Worm (Caenorhabditis elegans) whole organism, L2 larva: ENCODE results near the gene col-163.
"Not testable (repeated sequence)": the region's sequence is repeated elsewhere in the genome, so short reads cannot be mapped to it uniquely, and the experiment has no call there.

Experiments
- C34F6.9 ChIP-seq: fragments of 150-350 bp; optimal IDR thresholded peaks from 2 replicates; lab custom pipeline; 2014; ENCODE audit warnings: missing biosample characterization, missing genetic modification characterization
- F13H6.1 ChIP-seq: sonication (generic microtip); optimal IDR thresholded peaks from 2 replicates; lab custom pipeline; 2016; ENCODE audit warnings: missing genetic modification characterization, missing compliant biosample characterization
- Y55F3AM.14 ChIP-seq: fragments of 200-800 bp; sonication (Bioruptor generic); optimal IDR thresholded peaks from 2 replicates; lab custom pipeline; 2018; ENCODE audit warnings: mild to moderate bottlenecking, missing genetic modification characterization, missing compliant biosample characterization
- aly-2 ChIP-seq: fragments of 150-350 bp; optimal IDR thresholded peaks from 2 replicates; lab custom pipeline; 2014; ENCODE audit warnings: missing biosample characterization, missing genetic modification characterization
- ama-1 ChIP-seq: fragments of 150-350 bp; optimal IDR thresholded peaks from 2 replicates; lab custom pipeline; 2018; ENCODE audit warnings: inconsistent platforms
- blmp-1 ChIP-seq: sonication (generic microtip); optimal IDR thresholded peaks from 2 replicates; lab custom pipeline; 2017; ENCODE audit warnings: missing genetic modification characterization, mild to moderate bottlenecking, missing compliant biosample characterization, antibody characterized with exemption, moderate library complexity; ENCODE audit not compliant: insufficient read depth
- ceh-82 ChIP-seq: fragments of 150-350 bp; optimal IDR thresholded peaks from 2 replicates; lab custom pipeline; 2014; ENCODE audit warnings: missing biosample characterization, missing genetic modification characterization
- crh-2 ChIP-seq: sonication (generic microtip); optimal IDR thresholded peaks from 2 replicates; lab custom pipeline; 2017; ENCODE audit warnings: missing biosample characterization, missing genetic modification characterization
- egl-27 ChIP-seq: sonication (generic microtip); optimal IDR thresholded peaks from 3 replicates; lab custom pipeline; 2017; ENCODE audit warnings: missing biosample characterization, missing genetic modification reagents, missing genetic modification characterization
- elt-1 ChIP-seq: fragments of 150-350 bp; optimal IDR thresholded peaks from 2 replicates; lab custom pipeline; 2014; ENCODE audit warnings: missing biosample characterization, missing genetic modification characterization
- elt-3 ChIP-seq: sonication (generic microtip); optimal IDR thresholded peaks from 2 replicates; lab custom pipeline; 2017; ENCODE audit warnings: missing biosample characterization, missing genetic modification characterization
- fos-1 ChIP-seq: fragments of 150-350 bp; optimal IDR thresholded peaks from 2 replicates; lab custom pipeline; 2014; ENCODE audit warnings: missing biosample characterization, missing genetic modification characterization
- gmeb-1 ChIP-seq: fragments of 150-350 bp; optimal IDR thresholded peaks from 2 replicates; lab custom pipeline; 2014; ENCODE audit warnings: missing biosample characterization, missing genetic modification characterization
- lin-11 ChIP-seq: fragments of 150-350 bp; sonication (generic microtip); optimal IDR thresholded peaks from 2 replicates; lab custom pipeline; 2014; ENCODE audit warnings: missing biosample characterization, missing genetic modification characterization, inconsistent platforms, mixed read lengths
- lin-39 ChIP-seq: fragments of 150-350 bp; optimal IDR thresholded peaks from 2 replicates; lab custom pipeline; 2014; ENCODE audit warnings: missing biosample characterization, missing genetic modification reagents, missing genetic modification characterization
- lsy-2 ChIP-seq, 2 experiments: fragments of 150-350 bp in 1 of 2; sonication (generic microtip) in 1 of 2; optimal IDR thresholded peaks; 2 replicates each; lab custom pipeline; 2014 to 2017; ENCODE audit warnings: missing biosample characterization in 2 of 2, missing genetic modification characterization in 2 of 2
- mab-5 ChIP-seq: fragments of 150-350 bp; optimal IDR thresholded peaks from 2 replicates; lab custom pipeline; 2014; ENCODE audit warnings: missing biosample characterization, missing genetic modification characterization
- mbf-1 ChIP-seq: sonication (generic microtip); optimal IDR thresholded peaks from 2 replicates; lab custom pipeline; 2017; ENCODE audit warnings: missing biosample characterization, missing genetic modification characterization
- mdl-1 ChIP-seq, 2 experiments: fragments of 150-350 bp in 1 of 2; sonication (generic microtip) in 1 of 2; optimal IDR thresholded peaks; 2 replicates each; lab custom pipeline; 2017; ENCODE audit warnings: missing biosample characterization in 2 of 2, missing genetic modification characterization in 2 of 2
- nhr-11 ChIP-seq: fragments of 150-350 bp; optimal IDR thresholded peaks from 2 replicates; lab custom pipeline; 2014; ENCODE audit warnings: missing biosample characterization, missing genetic modification characterization
- nhr-12 ChIP-seq: fragments of 150-350 bp; optimal IDR thresholded peaks from 2 replicates; lab custom pipeline; 2014; ENCODE audit warnings: missing biosample characterization, missing genetic modification characterization
- nhr-23 ChIP-seq: fragments of 150-350 bp; optimal IDR thresholded peaks from 2 replicates; lab custom pipeline; 2014; ENCODE audit warnings: missing biosample characterization, missing genetic modification reagents, missing genetic modification characterization
- nhr-237 ChIP-seq: fragments of 150-350 bp; optimal IDR thresholded peaks from 2 replicates; lab custom pipeline; 2014; ENCODE audit warnings: missing biosample characterization, missing genetic modification characterization
- nhr-25 ChIP-seq: fragments of 150-350 bp; sonication (generic microtip); optimal IDR thresholded peaks from 3 replicates; lab custom pipeline; 2014; ENCODE audit warnings: missing biosample characterization, missing genetic modification characterization
- nhr-6 ChIP-seq: fragments of 150-350 bp; optimal IDR thresholded peaks from 2 replicates; lab custom pipeline; 2014; ENCODE audit warnings: missing biosample characterization, missing genetic modification characterization
- nhr-77 ChIP-seq: fragments of 150-350 bp; optimal IDR thresholded peaks from 2 replicates; lab custom pipeline; 2014; ENCODE audit warnings: missing biosample characterization, missing genetic modification characterization
- peb-1 ChIP-seq: fragments of 150-350 bp; optimal IDR thresholded peaks from 2 replicates; lab custom pipeline; 2014; ENCODE audit warnings: missing biosample characterization, missing genetic modification characterization
- sem-4 ChIP-seq: fragments of 150-350 bp; optimal IDR thresholded peaks from 2 replicates; lab custom pipeline; 2014; ENCODE audit warnings: missing biosample characterization, missing genetic modification reagents, missing genetic modification characterization
- sma-3 ChIP-seq: sonication (generic microtip); optimal IDR thresholded peaks from 2 replicates; lab custom pipeline; 2016; ENCODE audit warnings: missing genetic modification reagents, missing genetic modification characterization, missing compliant biosample characterization
- sma-9 ChIP-seq, 2 experiments: fragments of 150-350 bp in 1 of 2; sonication (generic microtip) in 1 of 2; optimal IDR thresholded peaks; 2 replicates each; lab custom pipeline; 2014 to 2016; ENCODE audit warnings: missing genetic modification characterization in 2 of 2, mild to moderate bottlenecking in 1 of 2, missing biosample characterization in 1 of 2, missing compliant biosample characterization in 1 of 2, missing genetic modification reagents in 1 of 2, moderate library complexity in 1 of 2
- snpc-4 ChIP-seq: fragments of 150-350 bp; optimal IDR thresholded peaks from 2 replicates; lab custom pipeline; 2014; ENCODE audit warnings: missing biosample characterization, missing genetic modification characterization
- unc-39 ChIP-seq: fragments of 150-350 bp; optimal IDR thresholded peaks from 2 replicates; lab custom pipeline; 2014; ENCODE audit warnings: missing biosample characterization, missing genetic modification characterization
- zag-1 ChIP-seq: fragments of 150-350 bp; optimal IDR thresholded peaks from 2 replicates; lab custom pipeline; 2014; ENCODE audit warnings: missing biosample characterization, missing genetic modification characterization
- ztf-11 ChIP-seq: sonication (generic microtip); optimal IDR thresholded peaks from 2 replicates; lab custom pipeline; 2017; ENCODE audit warnings: missing biosample characterization, missing genetic modification characterization

The col-163 gene

ce11 chrV:20566454-20566853, 33.4 kb upstream of the col-163 start, which contains the start of gene F26F2.3:
Gene F26F2.3, minus strand, starts transcription at chrV:20566554.
- TF ChIP-seq ama-1 (lab: Kevin White, UChicago) (no peak), crh-2 (no peak), Y55F3AM.14 (GFP tag; lab: Kevin White, UChicago) (no peak)

ce11 chrV:20568995-20569394, 30.9 kb upstream of the col-163 start, which contains the start of gene F26F2.4:
Gene F26F2.4, plus strand, starts transcription at chrV:20569295.
- TF ChIP-seq peb-1 (tag; lab: Kevin White, UChicago); elt-1 (tag; lab: Kevin White, UChicago); nhr-23: not testable (repeated sequence)

- TF ChIP-seq sem-4 (no peak), unc-39 (no peak), mab-5 (tag; lab: Kevin White, UChicago) (no peak), ztf-11 (no peak), ceh-82 (no peak), lin-39 (no peak), zag-1 (tag; lab: Kevin White, UChicago) (no peak), sma-9 (GFP tag; optimal IDR thresholded peaks at IDR 0.05; lab: Kevin White, UChicago) (no peak), sma-9 (tag; optimal IDR thresholded peaks at IDR 0.05; lab: Kevin White, UChicago) (no peak), mdl-1 (tag; optimal IDR thresholded peaks at IDR 0.05; lab: Kevin White, UChicago) (no peak), nhr-12 (tag; lab: Kevin White, UChicago) (no peak), sma-3 (GFP tag; lab: Kevin White, UChicago) (no peak), nhr-6 (tag; lab: Kevin White, UChicago) (no peak), nhr-11 (no peak)
- TF ChIP-seq, all 48 proteins: peak for 0
Observed at ce11 chrV:20573392-20573791, 26.5 kb upstream of the col-163 start, which contains the start of gene F26F2.5. Gene F26F2.5, plus strand, starts transcription at chrV:20573692.

- TF ChIP-seq C34F6.9 (tag; lab: Kevin White, UChicago) (no peak), Y55F3AM.14 (GFP tag; lab: Kevin White, UChicago) (no peak), elt-3 (no peak), nhr-23 (no peak), lin-11 (tag; lab: Kevin White, UChicago) (no peak)
Observed at ce11 chrV:20574314-20574713, 25.6 kb upstream of the col-163 start, which contains the start of gene clec-263. Gene clec-263, plus strand, starts transcription at chrV:20574614.

- TF ChIP-seq nhr-25 (tag; lab: Kevin White, UChicago) (no peak), peb-1 (tag; lab: Kevin White, UChicago) (no peak), sma-3 (GFP tag; lab: Kevin White, UChicago) (no peak), gmeb-1 (no peak), lsy-2 (tag; optimal IDR thresholded peaks at IDR 0.05; lab: Kevin White, UChicago) (no peak), sma-9 (GFP tag; optimal IDR thresholded peaks at IDR 0.05; lab: Kevin White, UChicago) (no peak), sma-9 (tag; optimal IDR thresholded peaks at IDR 0.05; lab: Kevin White, UChicago) (no peak), crh-2 (no peak), blmp-1 (no peak), mbf-1 (tag; lab: Kevin White, UChicago) (no peak), F13H6.1 (tag; lab: Kevin White, UChicago) (no peak), lin-39 (no peak), nhr-77 (no peak), Y55F3AM.14 (GFP tag; lab: Kevin White, UChicago) (no peak), egl-27 (tag; lab: Kevin White, UChicago) (no peak), nhr-237 (tag; lab: Kevin White, UChicago) (no peak), ceh-82 (no peak)
Observed at ce11 chrV:20574872-20575271, 25.0 kb upstream of the col-163 start.

ce11 chrV:20579534-20579933, 20.4 kb upstream of the col-163 start, which contains the start of gene F26F2.8:
Gene F26F2.8, plus strand, starts transcription at chrV:20579546.
- TF ChIP-seq fos-1 (tag; lab: Kevin White, UChicago) (no peak), snpc-4 (tag; lab: Kevin White, UChicago) (no peak), aly-2 (tag; lab: Kevin White, UChicago) (no peak), sma-9 (GFP tag; optimal IDR thresholded peaks at IDR 0.05; lab: Kevin White, UChicago) (no peak), sma-9 (tag; optimal IDR thresholded peaks at IDR 0.05; lab: Kevin White, UChicago) (no peak)
- TF ChIP-seq, all 48 proteins: peak for 0
